Fruit fly (Drosophila melanogaster): ENCODE results near the gene GatA.

GatA gene

DNA sequence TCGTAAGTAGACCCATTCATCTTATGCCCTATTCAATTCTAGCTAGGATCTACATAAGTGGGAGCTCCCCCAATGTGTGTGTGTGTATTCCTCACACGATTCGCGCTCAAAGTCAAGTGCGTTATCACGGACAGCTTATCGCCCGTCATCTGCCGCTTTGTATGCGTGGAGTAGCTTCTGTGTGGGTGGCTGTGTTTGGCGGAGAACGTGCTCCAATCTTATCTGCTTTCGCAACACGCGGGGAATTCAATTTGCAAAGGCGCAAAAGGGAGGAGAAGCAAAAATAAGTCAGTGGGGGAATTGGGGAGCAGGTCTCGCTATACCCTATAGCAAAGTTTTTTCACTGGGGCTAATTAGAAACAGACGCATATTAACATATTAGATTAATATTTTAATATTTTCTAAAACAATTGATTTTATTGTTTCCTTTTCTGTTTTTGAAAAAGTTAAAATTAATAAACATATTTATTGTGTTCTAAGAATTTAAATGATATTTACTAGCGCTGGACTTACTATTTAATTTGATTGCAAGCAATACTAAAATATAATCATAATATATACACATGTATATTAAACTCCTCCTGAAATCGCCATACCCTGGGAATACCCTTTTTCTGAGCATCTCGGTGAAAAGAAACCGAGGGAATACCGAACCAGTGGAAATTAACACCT, 43.4 kb downstream of the GatA start (continued):
- TF ChIP-seq CG3065 (GFP tag; optimal IDR thresholded peaks at IDR 0.05): no peak
- peak; percentile 63 for TF ChIP-seq Fer1 (GFP tag; optimal IDR thresholded peaks at IDR 0.05)
- no peak for TF ChIP-seq CG13424 (tag; optimal IDR thresholded peaks at IDR 0.05)
- TF ChIP-seq Sox102F (GFP tag; optimal IDR thresholded peaks at IDR 0.05): peak; percentile 26
- TF ChIP-seq Hey (tag; optimal IDR thresholded peaks at IDR 0.05): peak; percentile 28
- TF ChIP-seq CG18262 (tag; optimal IDR thresholded peaks at IDR 0.05): peak; percentile 2
- TF ChIP-seq knrl (GFP tag; IDR thresholded peaks at IDR 0.05; ENCODE audit: partially characterized antibody): no peak
- peak; percentile 17; the same call in 1 of the 2 replicates for TF ChIP-seq wdn (GFP tag; IDR thresholded peaks at IDR 0.05)
- peak; percentile 62 for TF ChIP-seq CG11504 (tag; optimal IDR thresholded peaks at IDR 0.05)
- TF ChIP-seq CG12104 (GFP tag; optimal IDR thresholded peaks at IDR 0.05): peak; percentile 18
- TF ChIP-seq CG18599 (GFP tag; optimal IDR thresholded peaks at IDR 0.05): peak; percentile 86
- no peak for TF ChIP-seq prd (optimal IDR thresholded peaks at IDR 0.05)
- peak; percentile 37; the same call in 1 of the 3 replicates for TF ChIP-seq prd (GFP tag; IDR thresholded peaks at IDR 0.05)
- TF ChIP-seq CG8944 (GFP tag; optimal IDR thresholded peaks at IDR 0.05): no peak
- TF ChIP-seq CG33213 (GFP tag; optimal IDR thresholded peaks at IDR 0.05): no peak
- no peak for TF ChIP-seq sens-2 (GFP tag; IDR thresholded peaks at IDR 0.05)
- no peak for TF ChIP-seq CG7372 (GFP tag; IDR thresholded peaks at IDR 0.05)
- TF ChIP-seq H2.0 (GFP tag; IDR thresholded peaks at IDR 0.05): no peak
- no peak for TF ChIP-seq her (GFP tag; optimal IDR thresholded peaks at IDR 0.05)
- TF ChIP-seq dmrt11E (tag; optimal IDR thresholded peaks at IDR 0.05): no peak
- no peak for TF ChIP-seq abd-A (tag; optimal IDR thresholded peaks at IDR 0.05)
- peak; percentile 52; the same call in 1 of the 2 replicates for TF ChIP-seq CG9932 (GFP tag; IDR thresholded peaks at IDR 0.05)
- no peak for TF ChIP-seq corto (GFP tag; optimal IDR thresholded peaks at IDR 0.05)
- no peak for TF ChIP-seq emc (GFP tag; optimal IDR thresholded peaks at IDR 0.05)
- TF ChIP-seq CG13287 (GFP tag; IDR thresholded peaks at IDR 0.05; ENCODE audit: partially characterized antibody): no peak
- TF ChIP-seq CoRest (tag; optimal IDR thresholded peaks at IDR 0.05): peak; percentile 54
- no peak for TF ChIP-seq h (optimal IDR thresholded peaks at IDR 0.05)
- TF ChIP-seq CG7839 (tag; optimal IDR thresholded peaks at IDR 0.05): peak; percentile 53
- TF ChIP-seq Med (GFP tag): peak; percentile 41
- TF ChIP-seq CG12155 (GFP tag; optimal IDR thresholded peaks at IDR 0.05): peak; percentile 54
- no peak for TF ChIP-seq pfk (GFP tag; optimal IDR thresholded peaks at IDR 0.05)
- TF ChIP-seq Sry-δ (GFP tag; optimal IDR thresholded peaks at IDR 0.05): no peak
- TF ChIP-seq CG6765 (GFP tag; optimal IDR thresholded peaks at IDR 0.05): peak; percentile 42
- peak; percentile 26 for TF ChIP-seq Hr3 (GFP tag; optimal IDR thresholded peaks at IDR 0.05)
- no peak for TF ChIP-seq BEAF-32 (GFP tag; optimal IDR thresholded peaks at IDR 0.05)
- no peak for TF ChIP-seq toy (GFP tag; IDR thresholded peaks at IDR 0.05)
- TF ChIP-seq CG3995 (GFP tag; optimal IDR thresholded peaks at IDR 0.05): peak; percentile 35
- peak; percentile 38 for TF ChIP-seq ind (GFP tag; optimal IDR thresholded peaks at IDR 0.05)
- TF ChIP-seq z (GFP tag; IDR thresholded peaks at IDR 0.05): no peak
- peak; percentile 6 for TF ChIP-seq cg (GFP tag; optimal IDR thresholded peaks at IDR 0.05)
- no peak for TF ChIP-seq CG10321 (GFP tag; IDR thresholded peaks at IDR 0.05)
- peak in 1 of 2 experiments; percentile 15 for TF ChIP-seq dpn (GFP tag; optimal IDR thresholded peaks at IDR 0.05)
- TF ChIP-seq CkIIα-i1 (GFP tag; IDR thresholded peaks at IDR 0.05): no peak
- no peak for TF ChIP-seq CG31388 (GFP tag; optimal IDR thresholded peaks at IDR 0.05)
- TF ChIP-seq Sin3A (optimal IDR thresholded peaks at IDR 0.05): no peak
- TF ChIP-seq mirr (GFP tag; optimal IDR thresholded peaks at IDR 0.05): peak; percentile 74
- TF ChIP-seq Hand (GFP tag; optimal IDR thresholded peaks at IDR 0.05): peak; percentile 64
- TF ChIP-seq fru (optimal IDR thresholded peaks at IDR 0.05): no peak
- TF ChIP-seq Hmr (GFP tag; optimal IDR thresholded peaks at IDR 0.05): peak; percentile 77
- TF ChIP-seq CG2889 (GFP tag; IDR thresholded peaks at IDR 0.05): no peak
- peak; percentile 30; the same call in 1 of the 2 replicates for TF ChIP-seq CG11247 (GFP tag; IDR thresholded peaks at IDR 0.05)
